Fruit fly (Drosophila melanogaster): Measurements from ENCODE around the gene Gnpnat.

DNA sequence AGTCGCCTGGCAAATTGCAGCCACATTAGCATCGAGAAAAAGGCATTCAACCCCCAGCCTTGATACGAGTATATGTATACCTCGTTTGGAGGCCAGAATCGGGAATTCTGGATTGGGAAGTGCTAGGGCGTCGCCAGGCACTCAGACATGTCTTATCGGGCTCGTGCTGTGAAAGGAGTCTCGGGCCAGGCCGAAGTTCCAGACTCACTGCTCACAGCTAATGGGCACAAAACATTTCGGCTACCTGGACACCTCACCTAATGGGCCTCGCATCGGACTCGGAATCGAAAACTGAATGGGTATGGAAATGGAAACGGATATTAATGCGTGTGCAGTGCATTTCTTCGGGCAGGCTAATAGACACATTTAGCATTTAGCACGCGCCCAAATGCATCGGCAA lies 32.9 kb downstream of the Gnpnat start:
- TF ChIP-seq CG14711 (tag; optimal IDR thresholded peaks at IDR 0.05) (no peak), pad (GFP tag; optimal IDR thresholded peaks at IDR 0.05) (no peak), CG5204 (GFP tag; optimal IDR thresholded peaks at IDR 0.05) (no peak), CG7045 (GFP tag; optimal IDR thresholded peaks at IDR 0.05) (no peak), bab1 (GFP tag; optimal IDR thresholded peaks at IDR 0.05) (no peak), CG1620 (GFP tag; optimal IDR thresholded peaks at IDR 0.05) (no peak), kay (GFP tag; ENCODE audit: borderline replicate concordance) (no peak), CG11617 (GFP tag; optimal IDR thresholded peaks at IDR 0.05) (no peak), toe (GFP tag; optimal IDR thresholded peaks at IDR 0.05) (no peak), cic (GFP tag; optimal IDR thresholded peaks at IDR 0.05) (no peak), CG33017 (tag; optimal IDR thresholded peaks at IDR 0.05) (no peak)

Data from whole organism, adult.